Worm (Caenorhabditis elegans) whole organism, early embryonic: ENCODE measurements around the gene nhr-188.

Source experiments
- F13C5.2 ChIP-seq: sonication (generic microtip); optimal IDR thresholded peaks from 2 replicates; lab custom pipeline; 2017; ENCODE audit warnings: mild to moderate bottlenecking, missing genetic modification characterization, inconsistent platforms, missing compliant biosample characterization
- aly-1 ChIP-seq: sonication (generic microtip); optimal IDR thresholded peaks from 2 replicates; lab custom pipeline; 2016; ENCODE audit warnings: missing genetic modification characterization, missing compliant biosample characterization
- ama-1 ChIP-seq: fragments of 150-350 bp; optimal IDR thresholded peaks from 2 replicates; lab custom pipeline; 2014
- ets-7 ChIP-seq: sonication (generic microtip); optimal IDR thresholded peaks from 2 replicates; lab custom pipeline; 2016; ENCODE audit warnings: missing genotype, missing genetic modification characterization, missing compliant biosample characterization
- hmbx-1 ChIP-seq: sonication (generic microtip); optimal IDR thresholded peaks from 2 replicates; lab custom pipeline; 2016; ENCODE audit warnings: mild to moderate bottlenecking, missing genetic modification characterization, missing compliant biosample characterization
- hmg-4 ChIP-seq: fragments of 200-800 bp; sonication (Bioruptor generic); optimal IDR thresholded peaks from 2 replicates; lab custom pipeline; 2018; ENCODE audit warnings: mild to moderate bottlenecking, missing genetic modification characterization, missing compliant biosample characterization
- hnd-1 ChIP-seq: sonication (generic microtip); optimal IDR thresholded peaks from 2 replicates; lab custom pipeline; 2016; ENCODE audit warnings: missing genetic modification characterization, missing compliant biosample characterization
- pes-1 ChIP-seq: fragments of 200-800 bp; sonication (Bioruptor generic); IDR thresholded peaks from 2 replicates; pipeline ENCODE4 v1.3.6; 2022; ENCODE audit warnings: missing genetic modification reagents, missing genetic modification characterization, missing compliant biosample characterization
- scrt-1 ChIP-seq: fragments of 200-800 bp; sonication (Bioruptor generic); IDR thresholded peaks from 2 replicates; pipeline ENCODE4 v1.3.6; 2022; ENCODE audit warnings: missing genetic modification characterization, missing compliant biosample characterization
- sea-1 ChIP-seq: fragments of 200-800 bp; sonication (Bioruptor generic); conservative IDR thresholded peaks from 2 replicates; pipeline ENCODE4 v1.3.6; 2022; ENCODE audit warnings: missing genetic modification characterization, missing compliant biosample characterization
- tbx-11 ChIP-seq: fragments of 200-800 bp; sonication (Bioruptor generic); IDR thresholded peaks from 2 replicates; pipeline ENCODE4 v1.3.6; 2022; ENCODE audit warnings: missing genetic modification characterization, missing compliant biosample characterization
- tbx-37 ChIP-seq: fragments of 200-800 bp; sonication (Bioruptor generic); conservative IDR thresholded peaks from 2 replicates; pipeline ENCODE4 v1.3.6; 2022; ENCODE audit warnings: missing genetic modification reagents, missing genetic modification characterization, missing compliant biosample characterization

DNA sequence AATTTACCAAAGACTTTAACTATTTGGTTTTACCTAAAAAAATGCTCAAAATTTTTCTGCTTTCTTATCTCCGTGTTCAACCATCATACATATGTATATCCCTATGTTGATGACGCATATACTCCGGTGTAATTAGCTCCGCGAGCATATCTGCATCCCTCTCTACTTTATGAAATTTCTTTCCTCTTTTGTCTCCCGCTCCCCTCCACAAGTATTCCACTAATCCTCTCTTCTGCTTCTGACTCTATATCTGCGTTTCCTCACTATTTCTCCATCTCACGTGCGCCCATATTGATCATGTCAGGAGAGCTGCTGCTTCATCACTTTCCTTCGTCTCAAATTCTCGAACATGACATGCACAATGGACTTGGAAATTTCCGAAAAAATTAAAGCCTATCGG lies 42.7 kb downstream of the nhr-188 start, which contains the start of gene H10D18.1:
- TF ChIP-seq tbx-11 = no peak
- TF ChIP-seq ama-1 (lab: Kevin White, UChicago) = no peak
- no peak for TF ChIP-seq sea-1 (GFP tag; lab: Robert Waterston, UW)
- TF ChIP-seq hmbx-1 (tag; lab: Kevin White, UChicago) = no peak
- no peak for TF ChIP-seq hnd-1 (tag; lab: Kevin White, UChicago)
- TF ChIP-seq tbx-37 (GFP tag; lab: Robert Waterston, UW) = no peak
- TF ChIP-seq F13C5.2 = no peak
- no peak for TF ChIP-seq pes-1 (GFP tag; lab: Robert Waterston, UW)
- no peak for TF ChIP-seq ets-7 (tag; lab: Kevin White, UChicago)
- TF ChIP-seq aly-1 (tag; lab: Kevin White, UChicago) = no peak
- TF ChIP-seq hmg-4 = no peak
- no peak for TF ChIP-seq scrt-1
